Worm (Caenorhabditis elegans) whole organism, L1 larva: ENCODE measurements around the gene T01B7.9.

Experiments
- C16A3.4 ChIP-seq: fragments of 150-350 bp; optimal IDR thresholded peaks from 2 replicates; lab custom pipeline; 2014; ENCODE audit warnings: missing biosample characterization, missing genetic modification characterization
- C34B4.2 ChIP-seq: sonication (generic microtip); optimal IDR thresholded peaks from 2 replicates; lab custom pipeline; 2017; ENCODE audit warnings: mild to moderate bottlenecking, missing genetic modification characterization, missing compliant biosample characterization
- ama-1 ChIP-seq: fragments of 150-350 bp; optimal IDR thresholded peaks from 2 replicates; lab custom pipeline; 2014
- blmp-1 ChIP-seq: fragments of 150-350 bp; optimal IDR thresholded peaks from 2 replicates; lab custom pipeline; 2014; ENCODE audit warnings: missing biosample characterization, missing genetic modification characterization
- ces-1 ChIP-seq: fragments of 150-350 bp; optimal IDR thresholded peaks from 2 replicates; lab custom pipeline; 2014; ENCODE audit warnings: missing biosample characterization, missing genetic modification reagents, missing genetic modification characterization
- dpl-1 ChIP-seq, 3 experiments: fragments of 150-350 bp in 2 of 3; sonication (generic microtip) in 1 of 3; optimal IDR thresholded peaks; 2 replicates each; lab custom pipeline; 2014 to 2017; ENCODE audit warnings: missing biosample characterization in 3 of 3, missing genetic modification characterization in 3 of 3, missing genetic modification reagents in 3 of 3
- efl-1 ChIP-seq, 4 experiments: fragments of 150-350 bp; optimal IDR thresholded peaks in 3 of 4; peaks in 1 of 4; 1 replicate in 1 of 4; 2 replicates in 3 of 4; lab custom pipeline; 2014; ENCODE audit warnings: missing biosample characterization in 2 of 4, missing genetic modification characterization in 2 of 4, missing genetic modification reagents in 2 of 4
- efl-3 ChIP-seq: fragments of 200-800 bp; sonication (Bioruptor generic); optimal IDR thresholded peaks from 2 replicates; lab custom pipeline; 2018; ENCODE audit warnings: mild to moderate bottlenecking, missing genetic modification characterization, missing compliant biosample characterization
- elt-2 ChIP-seq: sonication (generic microtip); optimal IDR thresholded peaks from 2 replicates; lab custom pipeline; 2016; ENCODE audit warnings: missing genetic modification characterization, mild to moderate bottlenecking, inconsistent platforms, missing compliant biosample characterization, missing genetic modification reagents
- elt-3 ChIP-seq, 6 experiments: fragments of 150-350 bp in 1 of 6; sonication (generic microtip); optimal IDR thresholded peaks; 2 replicates each; lab custom pipeline; 2017 to 2018; ENCODE audit warnings: missing biosample characterization in 6 of 6, missing genetic modification characterization in 6 of 6, inconsistent platforms in 1 of 6
- irx-1 ChIP-seq: sonication (generic microtip); optimal IDR thresholded peaks from 2 replicates; lab custom pipeline; 2016; ENCODE audit warnings: missing genetic modification characterization, missing compliant biosample characterization
- isw-1 ChIP-seq: fragments of 200-800 bp; sonication (Bioruptor generic); IDR thresholded peaks from 2 replicates; pipeline ENCODE4 v1.3.6; 2022; ENCODE audit warnings: missing genetic modification characterization, missing compliant biosample characterization
- jun-1 ChIP-seq: fragments of 150-350 bp; optimal IDR thresholded peaks from 2 replicates; lab custom pipeline; 2014; ENCODE audit warnings: missing biosample characterization, missing genetic modification reagents, missing genetic modification characterization
- lin-14 ChIP-seq: fragments of 200-800 bp; sonication (Bioruptor generic); optimal IDR thresholded peaks from 2 replicates; lab custom pipeline; 2018; ENCODE audit warnings: mild to moderate bottlenecking, missing genetic modification characterization, moderate library complexity, missing compliant biosample characterization
- lin-35 ChIP-seq, 2 experiments: fragments of 150-350 bp; optimal IDR thresholded peaks; 2 replicates each; lab custom pipeline; 2014; ENCODE audit warnings: missing biosample characterization in 2 of 2, missing genetic modification characterization in 2 of 2, missing genetic modification reagents in 2 of 2
- lir-3 ChIP-seq: sonication (generic microtip); optimal IDR thresholded peaks from 2 replicates; lab custom pipeline; 2016; ENCODE audit warnings: mild to moderate bottlenecking, missing genetic modification characterization, moderate library complexity, missing compliant biosample characterization; ENCODE audit not compliant: poor library complexity
- lsy-2 ChIP-seq, 2 experiments: fragments of 150-350 bp; optimal IDR thresholded peaks; 2 replicates each; lab custom pipeline; 2014; ENCODE audit warnings: missing biosample characterization in 2 of 2, missing genetic modification characterization in 2 of 2
- mdl-1 ChIP-seq, 2 experiments: fragments of 150-350 bp; optimal IDR thresholded peaks; 2 replicates each; lab custom pipeline; 2014 to 2017; ENCODE audit warnings: missing biosample characterization in 2 of 2, missing genetic modification characterization in 2 of 2, inconsistent platforms in 1 of 2
- mef-2 ChIP-seq: fragments of 150-350 bp; optimal IDR thresholded peaks from 2 replicates; lab custom pipeline; 2014; ENCODE audit warnings: missing biosample characterization, missing genetic modification characterization
- mep-1 ChIP-seq: fragments of 150-350 bp; optimal IDR thresholded peaks from 2 replicates; lab custom pipeline; 2014; ENCODE audit warnings: missing biosample characterization, missing genetic modification characterization
- nhr-12 ChIP-seq: sonication (generic microtip); optimal IDR thresholded peaks from 2 replicates; lab custom pipeline; 2017; ENCODE audit warnings: missing biosample characterization, missing genetic modification characterization
- nhr-19 ChIP-seq: fragments of 200-800 bp; sonication (Bioruptor generic); conservative IDR thresholded peaks from 2 replicates; pipeline ENCODE4 v1.3.6; 2022; ENCODE audit warnings: missing genetic modification characterization, missing compliant biosample characterization
- nhr-20 ChIP-seq: sonication (generic microtip); optimal IDR thresholded peaks from 2 replicates; lab custom pipeline; 2016; ENCODE audit warnings: mild to moderate bottlenecking, missing genetic modification characterization, missing compliant biosample characterization
- nhr-237 ChIP-seq: fragments of 150-350 bp; optimal IDR thresholded peaks from 2 replicates; lab custom pipeline; 2014; ENCODE audit warnings: missing biosample characterization, missing genetic modification characterization
- nhr-47 ChIP-seq: sonication (generic microtip); optimal IDR thresholded peaks from 2 replicates; lab custom pipeline; 2016; ENCODE audit warnings: mild to moderate bottlenecking, missing genetic modification characterization, moderate library complexity, missing compliant biosample characterization
- nhr-71 ChIP-seq: sonication (generic microtip); optimal IDR thresholded peaks from 2 replicates; lab custom pipeline; 2016; ENCODE audit warnings: mild to moderate bottlenecking, missing genetic modification characterization, moderate library complexity, missing compliant biosample characterization
- nhr-77 ChIP-seq: fragments of 150-350 bp; optimal IDR thresholded peaks from 2 replicates; lab custom pipeline; 2014; ENCODE audit warnings: missing biosample characterization, missing genetic modification characterization
- nhr-85 ChIP-seq: sonication (generic microtip); peaks from one replicate; lab custom pipeline; 2016; ENCODE audit warnings: missing genetic modification characterization, inconsistent platforms, missing compliant biosample characterization
- nhr-90 ChIP-seq: sonication (generic microtip); optimal IDR thresholded peaks from 2 replicates; lab custom pipeline; 2016; ENCODE audit warnings: mild to moderate bottlenecking, missing genetic modification characterization, missing compliant biosample characterization; ENCODE audit not compliant: poor library complexity
- rnt-1 ChIP-seq: sonication (generic microtip); optimal IDR thresholded peaks from 2 replicates; lab custom pipeline; 2016; ENCODE audit warnings: mild to moderate bottlenecking, missing genetic modification characterization, moderate library complexity, missing compliant biosample characterization
- skn-1 ChIP-seq: fragments of 150-350 bp; optimal IDR thresholded peaks from 2 replicates; lab custom pipeline; 2014; ENCODE audit warnings: missing biosample characterization, missing genetic modification characterization
- snu-23 ChIP-seq: sonication (generic microtip); optimal IDR thresholded peaks from 2 replicates; lab custom pipeline; 2016; ENCODE audit warnings: missing genetic modification characterization, missing compliant biosample characterization
- swsn-7 ChIP-seq: sonication (generic microtip); optimal IDR thresholded peaks from 2 replicates; lab custom pipeline; 2016; ENCODE audit warnings: missing genetic modification characterization, missing compliant biosample characterization
- tbx-2 ChIP-seq: sonication (generic microtip); optimal IDR thresholded peaks from 2 replicates; lab custom pipeline; 2016; ENCODE audit warnings: missing genetic modification characterization, missing compliant biosample characterization
- tlp-1 ChIP-seq: fragments of 150-350 bp; optimal IDR thresholded peaks from 2 replicates; lab custom pipeline; 2014; ENCODE audit warnings: missing biosample characterization, missing genetic modification characterization
- unc-130 ChIP-seq: fragments of 150-350 bp; optimal IDR thresholded peaks from 2 replicates; lab custom pipeline; 2017; ENCODE audit warnings: missing biosample characterization, missing genetic modification characterization, inconsistent platforms
- unc-62 ChIP-seq: fragments of 150-350 bp; optimal IDR thresholded peaks from 2 replicates; lab custom pipeline; 2014; ENCODE audit warnings: missing biosample characterization, missing genetic modification reagents, missing genetic modification characterization
- xbp-1 ChIP-seq: sonication (generic microtip); optimal IDR thresholded peaks from 2 replicates; lab custom pipeline; 2016; ENCODE audit warnings: missing genetic modification characterization, missing compliant biosample characterization
- zag-1 ChIP-seq: fragments of 150-350 bp; optimal IDR thresholded peaks from 2 replicates; lab custom pipeline; 2014; ENCODE audit warnings: missing biosample characterization, missing genetic modification characterization

The T01B7.9 gene

ce11 chrII:8744555-8745448 is 18.2 kb upstream of the T01B7.9 start (continued):
- TF ChIP-seq efl-1 (optimal IDR thresholded peaks at IDR 0.05; lab: Kevin White, UChicago) (no peak), efl-1 (GFP tag; optimal IDR thresholded peaks at IDR 0.05 in 1 of 2; lab: Kevin White, UChicago) (peak in 1 of 2 experiments; percentile 91), C16A3.4 (tag; lab: Kevin White, UChicago) (peak; percentile 9), nhr-77 (tag; lab: Kevin White, UChicago) (no peak), jun-1 (no peak), nhr-12 (tag; lab: Kevin White, UChicago) (no peak), mef-2 (tag; lab: Kevin White, UChicago) (no peak), ces-1 (GFP tag; lab: Kevin White, UChicago) (no peak), tlp-1 (tag; lab: Kevin White, UChicago) (no peak), isw-1 (GFP tag; lab: Robert Waterston, UW) (no peak), ama-1 (lab: Kevin White, UChicago) (no peak), zag-1 (no peak), lin-14 (GFP tag; lab: Kevin White, UChicago) (peak; percentile 36), irx-1 (tag; lab: Kevin White, UChicago) (no peak)

ce11 chrII:8743379-8744173 is 17.0 kb upstream of the T01B7.9 start, which contains the start of gene mak-1:
Gene mak-1 (plus strand): TSS chrII:8744071.
- TF ChIP-seq efl-3 (GFP tag; lab: Kevin White, UChicago): no peak
- TF ChIP-seq C34B4.2 (tag; lab: Kevin White, UChicago): no peak
- peak; percentile 81 for TF ChIP-seq nhr-20 (tag; lab: Kevin White, UChicago)
- TF ChIP-seq snu-23 (GFP tag; lab: Kevin White, UChicago): peak; percentile 67
- peak in 1 of 3 experiments; percentile 24 for TF ChIP-seq dpl-1 (GFP tag; optimal IDR thresholded peaks at IDR 0.05; lab: Kevin White, UChicago)
- TF ChIP-seq unc-130 (tag; lab: Kevin White, UChicago): peak; percentile 17
- no peak for TF ChIP-seq unc-62
- TF ChIP-seq elt-3 (tag; optimal IDR thresholded peaks at IDR 0.05; lab: Kevin White, UChicago): peak in 1 of 6 experiments; percentile 59
- peak; percentile 2 for TF ChIP-seq mep-1 (tag; lab: Kevin White, UChicago)
- peak; percentile 47 for TF ChIP-seq tbx-2 (tag; lab: Kevin White, UChicago)
- peak in 1 of 2 experiments; percentile 20 for TF ChIP-seq lsy-2 (tag; optimal IDR thresholded peaks at IDR 0.05; lab: Kevin White, UChicago)
- TF ChIP-seq skn-1 (tag; lab: Kevin White, UChicago): no peak
- peak; percentile 71 for TF ChIP-seq elt-2
- peak; percentile 11 for TF ChIP-seq swsn-7 (tag; lab: Kevin White, UChicago)
- TF ChIP-seq C16A3.4 (tag; lab: Kevin White, UChicago): no peak
- peak; percentile 17 for TF ChIP-seq xbp-1 (tag; lab: Kevin White, UChicago)
- TF ChIP-seq rnt-1 (tag; lab: Kevin White, UChicago): peak; percentile 49
- peak; percentile 55 for TF ChIP-seq ama-1 (lab: Kevin White, UChicago)
- TF ChIP-seq nhr-71: peak; percentile 60
- peak; percentile 39 for TF ChIP-seq nhr-90
- peak; percentile 86 for TF ChIP-seq nhr-85 (tag; lab: Kevin White, UChicago)
- peak; percentile 2 for TF ChIP-seq lin-14 (GFP tag; lab: Kevin White, UChicago)
- TF ChIP-seq blmp-1 (tag; lab: Kevin White, UChicago): peak; percentile 56
- TF ChIP-seq mef-2 (tag; lab: Kevin White, UChicago): no peak
- peak in 1 of 2 experiments; percentile 65 for TF ChIP-seq mdl-1 (tag; optimal IDR thresholded peaks at IDR 0.05; lab: Kevin White, UChicago)
- TF ChIP-seq nhr-237 (tag; lab: Kevin White, UChicago): no peak
- peak; percentile 61 for TF ChIP-seq nhr-19 (GFP tag; lab: Robert Waterston, UW)
- TF ChIP-seq nhr-47 (tag; lab: Kevin White, UChicago): peak; percentile 22
- TF ChIP-seq lir-3 (tag; lab: Kevin White, UChicago): peak; percentile 42
- peak; percentile 26 to 56 for TF ChIP-seq lin-35 (GFP tag; optimal IDR thresholded peaks at IDR 0.05; lab: Kevin White, UChicago)
- TF ChIP-seq, all 84 proteins: peak for 23
